Worm (Caenorhabditis elegans) whole organism, late embryonic: ENCODE measurements around the gene C05A2.4.

Source experiments
- K09A11.1 ChIP-seq: sonication (generic microtip); optimal IDR thresholded peaks from 2 replicates; lab custom pipeline; 2017; ENCODE audit warnings: antibody characterized with exemption, mild to moderate bottlenecking, missing genetic modification characterization, missing compliant biosample characterization; ENCODE audit not compliant: insufficient read depth
- ceh-24 ChIP-seq: sonication (generic microtip); optimal IDR thresholded peaks from 2 replicates; lab custom pipeline; 2016; ENCODE audit warnings: mild to moderate bottlenecking, missing genetic modification characterization, missing compliant biosample characterization
- pqm-1 ChIP-seq: sonication (generic microtip); optimal IDR thresholded peaks from 2 replicates; lab custom pipeline; 2016; ENCODE audit warnings: missing genetic modification characterization, missing compliant biosample characterization

ce11 chrV:10726691-10727090, 31.4 kb downstream of the C05A2.4 start:
- TF ChIP-seq K09A11.1 (tag; lab: Kevin White, UChicago) (no peak), pqm-1 (no peak), ceh-24 (tag; lab: Kevin White, UChicago) (no peak)
